Worm (Caenorhabditis elegans): ENCODE measurements around the gene F59B10.3.

ce11 chrII:10505949-10506348 lies 4.4 kb upstream of the F59B10.3 start:
- TF ChIP-seq zim-3 (tag; optimal IDR thresholded peaks at IDR 0.05) (no peak), hmg-20 (GFP tag; IDR thresholded peaks at IDR 0.05) (no peak), zfh-2 (GFP tag; conservative IDR thresholded peaks at IDR 0.05) (no peak), efl-1 (GFP tag; optimal IDR thresholded peaks at IDR 0.05) (no peak), ztf-28 (GFP tag; IDR thresholded peaks at IDR 0.05) (no peak), madf-3 (GFP tag; IDR thresholded peaks at IDR 0.05) (no peak), unc-62 (GFP tag; optimal IDR thresholded peaks at IDR 0.05) (no peak), ztf-18 (tag; optimal IDR thresholded peaks at IDR 0.05) (no peak), Y53F4B.3 (GFP tag; IDR thresholded peaks at IDR 0.05) (no peak), mes-4 (tag; optimal IDR thresholded peaks at IDR 0.05) (no peak)
